Fruit fly (Drosophila melanogaster): ENCODE results near the gene CG12194.

DNA sequence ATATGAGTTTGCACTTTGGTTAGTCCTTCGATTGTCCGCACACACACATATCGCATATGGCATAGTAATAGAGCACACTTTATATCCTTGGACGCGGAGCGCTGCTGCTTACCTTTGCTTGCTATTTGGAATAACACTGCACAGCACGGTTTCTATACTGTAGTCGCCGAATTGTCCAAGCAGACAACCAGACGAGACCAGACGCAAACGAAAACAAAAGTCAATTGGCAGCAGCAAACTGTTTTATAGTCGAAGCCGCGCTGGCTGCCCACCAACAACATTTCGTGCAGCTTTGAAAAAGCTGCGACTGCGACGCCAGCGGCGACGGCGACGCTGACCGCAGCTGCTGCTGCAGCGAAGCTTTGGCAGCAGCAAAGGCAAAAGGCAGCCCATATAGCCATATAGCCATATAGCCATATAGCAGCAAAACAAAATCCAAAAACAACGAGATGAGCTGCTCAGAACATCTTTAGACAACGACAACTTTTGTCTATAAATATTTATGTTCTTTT is 36.4 kb upstream of the CG12194 start, which contains the start of gene slf:
- TF ChIP-seq ss (GFP tag; optimal IDR thresholded peaks at IDR 0.05) (no peak), CG15336 (GFP tag; IDR thresholded peaks at IDR 0.05) (no peak), pdm3 (GFP tag; optimal IDR thresholded peaks at IDR 0.05) (no peak), CG6854 (GFP tag; optimal IDR thresholded peaks at IDR 0.05) (no peak)

Measured in whole organism, prepupa.